Worm (Caenorhabditis elegans): ENCODE measurements around the gene sgca-1.

DNA sequence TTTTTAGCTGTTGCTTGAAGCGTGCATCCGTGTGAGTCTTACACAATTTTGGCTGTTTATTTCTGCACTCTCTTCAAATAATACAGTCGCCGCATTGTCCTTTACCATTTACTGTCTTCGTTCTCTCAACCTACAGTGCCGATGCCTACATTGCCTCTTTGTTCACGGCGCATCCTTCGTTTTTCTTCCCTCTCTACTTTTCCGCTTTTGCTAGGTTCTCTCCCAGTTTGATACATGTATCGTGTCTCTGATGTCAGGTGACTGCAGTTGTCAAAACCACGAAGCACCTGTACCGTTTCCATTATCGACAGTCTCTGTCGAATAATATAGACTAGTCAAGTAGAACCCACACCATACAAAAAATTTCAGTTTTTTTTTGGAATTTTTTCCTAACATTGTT is 19.3 kb upstream of the sgca-1 start:
- TF ChIP-seq R02D3.7 (tag; optimal IDR thresholded peaks at IDR 0.05) (no peak), ztf-11 (tag; optimal IDR thresholded peaks at IDR 0.05) (no peak), F26F4.8 (GFP tag; conservative IDR thresholded peaks at IDR 0.05) (no peak), lin-15B (tag; optimal IDR thresholded peaks at IDR 0.05) (no peak), ceh-44 (GFP tag; IDR thresholded peaks at IDR 0.05) (no peak), nhr-25 (tag; optimal IDR thresholded peaks at IDR 0.05; ENCODE audit: borderline replicate concordance, insufficient read depth) (no peak), lim-7 (GFP tag; IDR thresholded peaks at IDR 0.05) (no peak), skn-1 (tag; optimal IDR thresholded peaks at IDR 0.05) (no peak), unc-39 (tag; optimal IDR thresholded peaks at IDR 0.05) (no peak), gei-8 (GFP tag; optimal IDR thresholded peaks at IDR 0.05) (no peak), madf-5 (GFP tag; IDR thresholded peaks at IDR 0.05) (no peak), cey-2 (tag; optimal IDR thresholded peaks at IDR 0.05; ENCODE audit: borderline replicate concordance, insufficient read depth) (no peak), nhr-28 (tag; optimal IDR thresholded peaks at IDR 0.05) (peak; percentile 80)
